Fruit fly (Drosophila melanogaster): ENCODE results near the gene CG14983.

CG14983 gene

dm6 chr3L:3949205-3949604, at the start of gene CG14983:
Gene CG14983 (minus strand): TSS chr3L:3949305.
- TF ChIP-seq CG17801 (GFP tag; optimal IDR thresholded peaks at IDR 0.05; ENCODE audit: partially characterized antibody), result no peak

dm6 chr3L:3995554-3995953, 46.4 kb upstream of the CG14983 start:
- no peak for TF ChIP-seq CG17801 (GFP tag; optimal IDR thresholded peaks at IDR 0.05; ENCODE audit: partially characterized antibody)

dm6 chr3L:3983466-3983946, 34.4 kb upstream of the CG14983 start, which contains the start of gene scrt:
Gene scrt (plus strand): TSS chr3L:3983896.
- TF ChIP-seq CG17801 (GFP tag; optimal IDR thresholded peaks at IDR 0.05; ENCODE audit: partially characterized antibody), result no peak

- TF ChIP-seq CG17801 (GFP tag; optimal IDR thresholded peaks at IDR 0.05; ENCODE audit: partially characterized antibody), result no peak
Measured at dm6 chr3L:3980027-3980426, 30.9 kb upstream of the CG14983 start.

dm6 chr3L:3978762-3979516, 29.8 kb upstream of the CG14983 start:
- TF ChIP-seq CG17801 (GFP tag; optimal IDR thresholded peaks at IDR 0.05; ENCODE audit: partially characterized antibody), result no peak

- TF ChIP-seq CG17801 (GFP tag; optimal IDR thresholded peaks at IDR 0.05; ENCODE audit: partially characterized antibody), result no peak
Measured at dm6 chr3L:3977622-3978355, 28.7 kb upstream of the CG14983 start.

- TF ChIP-seq CG17801 (GFP tag; optimal IDR thresholded peaks at IDR 0.05; ENCODE audit: partially characterized antibody), result no peak
Measured at dm6 chr3L:3976438-3976837, 27.3 kb upstream of the CG14983 start.

- no peak for TF ChIP-seq CG17801 (GFP tag; optimal IDR thresholded peaks at IDR 0.05; ENCODE audit: partially characterized antibody)
Measured at dm6 chr3L:3972599-3972998, 23.5 kb upstream of the CG14983 start, which contains the start of gene CG43915. Gene CG43915 (plus strand): TSS chr3L:3972899.

dm6 chr3L:3970372-3971031, 21.4 kb upstream of the CG14983 start:
- no peak for TF ChIP-seq CG17801 (GFP tag; optimal IDR thresholded peaks at IDR 0.05; ENCODE audit: partially characterized antibody)

- TF ChIP-seq CG17801 (GFP tag; optimal IDR thresholded peaks at IDR 0.05; ENCODE audit: partially characterized antibody), result no peak
Measured at dm6 chr3L:3965102-3965501, 16.0 kb upstream of the CG14983 start.

- no peak for TF ChIP-seq CG17801 (GFP tag; optimal IDR thresholded peaks at IDR 0.05; ENCODE audit: partially characterized antibody)
Measured at dm6 chr3L:3964671-3965070, 15.6 kb upstream of the CG14983 start, which contains the start of gene CG12605. Gene CG12605 (minus strand): TSS chr3L:3964771.

dm6 chr3L:3963979-3964378, 14.9 kb upstream of the CG14983 start:
- TF ChIP-seq CG17801 (GFP tag; optimal IDR thresholded peaks at IDR 0.05; ENCODE audit: partially characterized antibody), result no peak

dm6 chr3L:3960877-3961417, 11.8 kb upstream of the CG14983 start:
- no peak for TF ChIP-seq CG17801 (GFP tag; optimal IDR thresholded peaks at IDR 0.05; ENCODE audit: partially characterized antibody)

dm6 chr3L:3952468-3952867, 3.4 kb upstream of the CG14983 start, which contains the start of gene CG14984:
Gene CG14984 (minus strand): TSS chr3L:3952550.
- no peak for TF ChIP-seq CG17801 (GFP tag; optimal IDR thresholded peaks at IDR 0.05; ENCODE audit: partially characterized antibody)

- no peak for TF ChIP-seq CG17801 (GFP tag; optimal IDR thresholded peaks at IDR 0.05; ENCODE audit: partially characterized antibody)
Measured at dm6 chr3L:3951875-3952274, 2.8 kb upstream of the CG14983 start.

Measured in ovary, adult (tissue).